Worm (Caenorhabditis elegans): ENCODE data around the gene gex-3.

gex-3 gene

DNA sequence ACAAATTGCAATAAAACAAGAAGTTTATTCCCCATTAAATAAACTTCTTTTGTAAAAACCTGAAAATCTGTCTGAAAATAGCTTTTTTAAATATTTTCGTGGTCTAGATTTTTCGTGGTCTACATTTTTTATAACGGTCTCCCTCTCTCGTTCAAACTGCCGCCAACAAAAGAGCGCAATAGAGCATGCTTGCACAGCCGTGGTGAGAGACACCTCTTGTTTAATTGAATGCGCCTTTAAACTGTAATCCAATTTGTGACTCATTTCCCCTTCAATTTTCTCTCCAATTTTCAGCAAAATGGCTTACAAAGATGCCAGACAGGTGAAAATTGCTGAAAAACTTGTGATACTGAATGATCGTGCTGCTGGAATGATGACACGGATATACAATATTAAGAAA is at the start of gene gex-3 (continued):
- TF ChIP-seq F33H1.4 (GFP tag; IDR thresholded peaks at IDR 0.05) (peak; percentile 91), attf-3 (GFP tag; conservative IDR thresholded peaks at IDR 0.05) (peak; percentile 35; the same call in 1 of the 2 replicates), T26A5.8 (tag; optimal IDR thresholded peaks at IDR 0.05) (no peak), nfya-1 (tag; optimal IDR thresholded peaks at IDR 0.05; ENCODE audit: borderline replicate concordance, insufficient read depth) (no peak), egl-18 (GFP tag; IDR thresholded peaks at IDR 0.05) (no peak), ets-4 (GFP tag; optimal IDR thresholded peaks at IDR 0.05) (no peak), mcd-1 (GFP tag; IDR thresholded peaks at IDR 0.05) (peak; percentile 95), lsy-27 (tag; optimal IDR thresholded peaks at IDR 0.05; ENCODE audit: borderline replicate concordance, insufficient read depth) (peak; percentile 18), him-1 (tag; optimal IDR thresholded peaks at IDR 0.05) (no peak), tbp1 (GFP tag; optimal IDR thresholded peaks at IDR 0.05) (peak; percentile 66), lin-26 (GFP tag; IDR thresholded peaks at IDR 0.05) (0 out of 2 replicates have a peak, but pooled peaks have one; percentile 8), snpc-4 (GFP tag; optimal IDR thresholded peaks at IDR 0.05) (peak; percentile 34), snpc-4 (tag; optimal IDR thresholded peaks at IDR 0.05) (peak in 3 of 4 experiments; percentile 62 to 73 (median 64)), F49E8.2 (tag; optimal IDR thresholded peaks at IDR 0.05; ENCODE audit: insufficient read depth) (peak; percentile 31), madf-10 (tag; optimal IDR thresholded peaks at IDR 0.05) (peak; percentile 12), hrde-1 (tag; optimal IDR thresholded peaks at IDR 0.05; ENCODE audit: borderline replicate concordance) (no peak), atf-7 (tag; optimal IDR thresholded peaks at IDR 0.05) (no peak), tlf-1 (GFP tag; optimal IDR thresholded peaks at IDR 0.05) (peak; percentile 79), unc-130 (GFP tag; optimal IDR thresholded peaks at IDR 0.05) (no peak), cebp-2 (GFP tag; IDR thresholded peaks at IDR 0.05) (no peak), gei-17 (GFP tag; optimal IDR thresholded peaks at IDR 0.05) (no peak), B0019.2 (GFP tag; conservative IDR thresholded peaks at IDR 0.05) (no peak), efl-1 (GFP tag; optimal IDR thresholded peaks at IDR 0.05) (peak; percentile 95), F37B4.10 (GFP tag; IDR thresholded peaks at IDR 0.05) (no peak), die-1 (tag; optimal IDR thresholded peaks at IDR 0.05) (no peak), sea-2 (GFP tag; IDR thresholded peaks at IDR 0.05) (no peak), egrh-3 (GFP tag; IDR thresholded peaks at IDR 0.05) (no peak; the same call in 1 of the 2 replicates), ceh-79 (tag; optimal IDR thresholded peaks at IDR 0.05) (no peak), chd-7 (tag; optimal IDR thresholded peaks at IDR 0.05) (no peak)

DNA sequence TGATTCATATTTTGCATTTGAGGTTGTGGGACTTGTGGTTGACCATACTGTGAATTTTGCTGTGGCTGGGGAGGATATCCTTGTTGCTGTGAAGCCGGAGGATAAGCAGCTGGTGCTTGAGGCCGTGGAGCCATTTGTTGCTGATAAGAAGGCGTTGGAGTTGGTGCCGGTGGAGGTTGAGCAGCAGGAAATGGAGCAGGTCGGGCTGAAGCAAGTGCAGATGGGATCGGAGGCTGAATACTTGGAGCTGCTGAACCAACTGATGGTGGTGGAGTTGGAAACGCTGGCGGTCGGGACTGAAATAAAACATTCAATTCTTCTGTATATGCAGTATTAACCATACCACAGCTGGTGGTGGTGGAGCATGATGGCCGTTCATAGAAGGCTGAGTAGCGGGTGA is 44.3 kb upstream of the gex-3 start:
- peak; percentile 62 for TF ChIP-seq zfh-2 (GFP tag; conservative IDR thresholded peaks at IDR 0.05)
- TF ChIP-seq B0336.3 (GFP tag; IDR thresholded peaks at IDR 0.05), result no peak
- peak; percentile 34; the same call in 1 of the 2 replicates for TF ChIP-seq egrh-3 (GFP tag; IDR thresholded peaks at IDR 0.05)
- no peak for TF ChIP-seq ama-1 (optimal IDR thresholded peaks at IDR 0.05)
- no peak for TF ChIP-seq ama-1 (GFP tag; optimal IDR thresholded peaks at IDR 0.05)
- no peak for TF ChIP-seq ccch-3 (GFP tag; optimal IDR thresholded peaks at IDR 0.05)

DNA sequence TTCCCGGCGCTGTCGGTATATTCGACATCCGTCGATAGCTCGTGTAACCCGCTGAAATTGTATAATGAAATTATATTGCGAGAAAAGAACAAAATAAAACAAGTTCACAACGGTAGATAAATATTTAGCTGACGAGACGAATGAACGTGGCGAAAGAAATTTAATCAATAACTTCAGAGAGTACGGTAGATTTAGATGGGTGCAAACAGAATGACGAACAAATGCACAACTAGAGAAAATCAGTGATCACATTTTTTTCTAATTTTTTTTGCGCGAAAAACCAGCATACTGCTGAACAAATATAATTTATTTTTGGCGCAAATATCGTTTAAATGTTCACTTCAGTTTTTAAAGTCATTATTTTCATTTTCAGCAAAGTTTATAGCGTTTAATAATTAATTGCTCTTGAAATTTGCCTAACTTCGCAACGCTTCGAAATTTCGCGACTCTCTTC is 43.5 kb upstream of the gex-3 start, which contains the start of gene sec-24.2:
TSS of gene sec-24.2 (minus strand) at position 51 of the 454 bp plus-strand sequence.
- TF ChIP-seq fkh-3 (tag; optimal IDR thresholded peaks at IDR 0.05) (no peak), K11D2.4 (GFP tag; IDR thresholded peaks at IDR 0.05) (no peak), ceh-91 (GFP tag; IDR thresholded peaks at IDR 0.05) (peak; percentile 58), rcor-1 (GFP tag; IDR thresholded peaks at IDR 0.05) (no peak), dox-1 (GFP tag; IDR thresholded peaks at IDR 0.05) (peak; percentile 24; the same call in 1 of the 2 replicates), F33H1.4 (GFP tag; IDR thresholded peaks at IDR 0.05) (peak; percentile 49), him-1 (tag; optimal IDR thresholded peaks at IDR 0.05) (no peak), attf-6 (GFP tag; IDR thresholded peaks at IDR 0.05) (0 out of 2 replicates have a peak, but pooled peaks have one; percentile 25), ztf-28 (GFP tag; IDR thresholded peaks at IDR 0.05) (no peak), Y53F4B.3 (GFP tag; IDR thresholded peaks at IDR 0.05) (no peak), ama-1 (optimal IDR thresholded peaks at IDR 0.05) (no peak), ama-1 (GFP tag; optimal IDR thresholded peaks at IDR 0.05) (no peak), nfyb-1 (GFP tag; IDR thresholded peaks at IDR 0.05) (no peak), sdz-38 (tag; optimal IDR thresholded peaks at IDR 0.05) (no peak), ceh-58 (GFP tag; IDR thresholded peaks at IDR 0.05) (no peak), lsl-1 (GFP tag; optimal IDR thresholded peaks at IDR 0.05) (peak; percentile 83), nhr-120 (GFP tag; IDR thresholded peaks at IDR 0.05) (no peak), C06A6.2 (GFP tag; conservative IDR thresholded peaks at IDR 0.05) (no peak), ceh-40 (GFP tag; IDR thresholded peaks at IDR 0.05) (no peak)

All from whole organism, young adult.